Fruit fly (Drosophila melanogaster) whole organism, embryonic: Measurements from ENCODE around the gene mRpS11.
A peak's percentile ranks its signal among the peaks of the same experiment; 100 is the strongest.

Source experiments
- CG12219 ChIP-seq: fragments of 200-800 bp; sonication (Bioruptor generic); optimal IDR thresholded peaks from 3 replicates; lab custom pipeline; 2018; ENCODE audit warnings: missing biosample characterization, mild to moderate bottlenecking, missing genetic modification characterization
- CG1602 ChIP-seq: fragments of 200-800 bp; sonication (Bioruptor generic); optimal IDR thresholded peaks from 3 replicates; lab custom pipeline; 2016; ENCODE audit warnings: missing biosample characterization, missing genetic modification characterization
- CG16813 ChIP-seq: fragments of 200-800 bp; sonication (Bioruptor generic); IDR thresholded peaks from 3 replicates; pipeline ENCODE4 v1.3.6; 2022; ENCODE audit warnings: missing biosample characterization, missing genetic modification characterization; ENCODE audit not compliant: partially characterized antibody
- CG1792 ChIP-seq: fragments of 200-800 bp; sonication (Bioruptor generic); optimal IDR thresholded peaks from 2 replicates; lab custom pipeline; 2016; ENCODE audit warnings: missing biosample characterization, missing genetic modification characterization
- CG31388 ChIP-seq: fragments of 200-800 bp; sonication (Bioruptor generic); optimal IDR thresholded peaks from 2 replicates; lab custom pipeline; 2016; ENCODE audit warnings: missing biosample characterization, missing genetic modification characterization
- CG32767 ChIP-seq: fragments of 200-800 bp; sonication (Bioruptor generic); IDR thresholded peaks from 2 replicates; pipeline ENCODE4 v1.3.6; 2022; ENCODE audit warnings: missing biosample characterization, missing genetic modification characterization
- CG3838 ChIP-seq: fragments of 200-800 bp; sonication (Bioruptor generic); optimal IDR thresholded peaks from 3 replicates; lab custom pipeline; 2016; ENCODE audit warnings: missing biosample characterization, missing genetic modification characterization
- CG4282 ChIP-seq: fragments of 200-800 bp; sonication (Bioruptor generic); optimal IDR thresholded peaks from 2 replicates; lab custom pipeline; 2016; ENCODE audit warnings: missing biosample characterization, missing genetic modification characterization
- CG6254 ChIP-seq: fragments of 200-800 bp; sonication (Bioruptor generic); optimal IDR thresholded peaks from 3 replicates; lab custom pipeline; 2017; ENCODE audit warnings: mild to moderate bottlenecking, missing biosample characterization, missing genetic modification reagents, missing genetic modification characterization
- CG8290 ChIP-seq, 3 experiments: fragments of 200-800 bp; sonication (Bioruptor generic); optimal IDR thresholded peaks; 2 replicates each; lab custom pipeline; 2016 to 2019; ENCODE audit warnings: missing biosample characterization in 3 of 3, missing genetic modification characterization in 3 of 3, mild to moderate bottlenecking in 2 of 3, moderate library complexity in 1 of 3
- CG8359 ChIP-seq: fragments of 200-800 bp; sonication (Bioruptor generic); optimal IDR thresholded peaks from 2 replicates; lab custom pipeline; 2017; ENCODE audit warnings: missing biosample characterization, mild to moderate bottlenecking, missing genetic modification characterization, borderline replicate concordance
- CG8478 ChIP-seq: fragments of >200 bp; optimal IDR thresholded peaks from 2 replicates; lab custom pipeline; 2018
- CTCF ChIP-seq: fragments of 200-800 bp; sonication (Bioruptor generic); optimal IDR thresholded peaks from 2 replicates; lab custom pipeline; 2017; ENCODE audit warnings: missing biosample characterization, mild to moderate bottlenecking, missing genetic modification characterization, moderate library complexity
- CkIIα-i1 ChIP-seq: fragments of 200-800 bp; sonication (Bioruptor generic); IDR thresholded peaks from 2 replicates; pipeline ENCODE4 v1.3.6; 2022; ENCODE audit warnings: missing biosample characterization, missing genetic modification characterization
- Drgx ChIP-seq: fragments of 200-800 bp; sonication (Bioruptor generic); IDR thresholded peaks from 2 replicates; pipeline ENCODE4 v1.3.6; 2022; ENCODE audit warnings: missing biosample characterization, missing genetic modification characterization
- Elba2 ChIP-seq: fragments of 200-800 bp; sonication (Bioruptor generic); optimal IDR thresholded peaks from 3 replicates; lab custom pipeline; 2016; ENCODE audit warnings: missing biosample characterization, missing genetic modification characterization
- GATAe ChIP-seq: fragments of 200-800 bp; sonication (Bioruptor generic); conservative IDR thresholded peaks from 2 replicates; pipeline ENCODE4 v1.3.6; 2022; ENCODE audit warnings: missing biosample characterization, missing genetic modification characterization
- Hmr ChIP-seq: fragments of 200-800 bp; sonication (Bioruptor generic); optimal IDR thresholded peaks from 3 replicates; lab custom pipeline; 2017; ENCODE audit warnings: mild to moderate bottlenecking, missing biosample characterization, missing genetic modification reagents, missing genetic modification characterization
- Kr ChIP-seq: fragments of 200-800 bp; sonication (Bioruptor generic); optimal IDR thresholded peaks from 2 replicates; lab custom pipeline; 2017; ENCODE audit warnings: missing biosample characterization, mild to moderate bottlenecking, missing genetic modification characterization
- Med ChIP-seq: fragments of 200-800 bp; sonication (Bioruptor generic); peaks from one replicate; lab custom pipeline; 2016; ENCODE audit warnings: missing biosample characterization, missing genetic modification characterization, mild to moderate bottlenecking, inconsistent platforms, moderate library complexity
- Meics ChIP-seq: fragments of 200-800 bp; sonication (Bioruptor generic); optimal IDR thresholded peaks from 2 replicates; lab custom pipeline; 2017; ENCODE audit warnings: missing biosample characterization, mild to moderate bottlenecking, missing genetic modification characterization
- Mes4 ChIP-seq: fragments of 200-800 bp; sonication (Bioruptor generic); optimal IDR thresholded peaks from 2 replicates; lab custom pipeline; 2016; ENCODE audit warnings: missing biosample characterization, missing genetic modification characterization
- Oli ChIP-seq: fragments of 200-800 bp; sonication (Bioruptor generic); optimal IDR thresholded peaks from 2 replicates; lab custom pipeline; 2018; ENCODE audit warnings: missing biosample characterization, mild to moderate bottlenecking, missing genetic modification characterization, moderate library complexity
- Pdp1 ChIP-seq, 2 experiments: fragments of 200-800 bp; sonication (Bioruptor generic); optimal IDR thresholded peaks; 3 replicates each; lab custom pipeline; 2016; ENCODE audit warnings: missing biosample characterization in 2 of 2, missing genetic modification characterization in 2 of 2, mild to moderate bottlenecking in 1 of 2, moderate library complexity in 1 of 2
- Stat92E ChIP-seq, 3 experiments: fragments of >200 bp in 2 of 3; fragments of 200-800 bp in 1 of 3; sonication (Bioruptor generic) in 1 of 3; optimal IDR thresholded peaks; 2 replicates each; lab custom pipeline; 2017 to 2019; ENCODE audit warnings: missing biosample characterization in 3 of 3, missing genetic modification characterization in 3 of 3, mild to moderate bottlenecking in 1 of 3, moderate library complexity in 1 of 3
- Tbp ChIP-seq: fragments of >200 bp; optimal IDR thresholded peaks from 2 replicates; lab custom pipeline; 2018; ENCODE audit warnings: missing biosample characterization, missing genetic modification characterization
- ara ChIP-seq: fragments of 200-800 bp; sonication (Bioruptor generic); IDR thresholded peaks from 2 replicates; pipeline ENCODE4 v1.3.6; 2022; ENCODE audit warnings: missing biosample characterization, missing genetic modification characterization
- chinmo ChIP-seq: fragments of 200-800 bp; sonication (Bioruptor generic); IDR thresholded peaks from 4 replicates; pipeline ENCODE4 v1.3.6; 2022; ENCODE audit warnings: missing biosample characterization, missing genetic modification characterization; ENCODE audit not compliant: partially characterized antibody
- corto ChIP-seq: fragments of 200-800 bp; sonication (Bioruptor generic); optimal IDR thresholded peaks from 2 replicates; lab custom pipeline; 2016; ENCODE audit warnings: missing biosample characterization, mild to moderate bottlenecking, missing genetic modification characterization, moderate library complexity
- crol ChIP-seq: fragments of 200-800 bp; sonication (Bioruptor generic); IDR thresholded peaks from 2 replicates; pipeline ENCODE4 v1.3.6; 2022; ENCODE audit warnings: missing biosample characterization, missing genetic modification characterization
- cwo ChIP-seq: fragments of 200-800 bp; sonication (Bioruptor generic); optimal IDR thresholded peaks from 3 replicates; lab custom pipeline; 2017; ENCODE audit warnings: missing biosample characterization, missing genetic modification characterization, mild to moderate bottlenecking, moderate library complexity, missing genetic modification reagents
- exex ChIP-seq: fragments of 200-800 bp; sonication (Bioruptor generic); optimal IDR thresholded peaks from 4 replicates; lab custom pipeline; 2018; ENCODE audit warnings: missing biosample characterization, mild to moderate bottlenecking, missing genetic modification characterization, moderate library complexity
- fd102C ChIP-seq: fragments of 200-800 bp; sonication (Bioruptor generic); optimal IDR thresholded peaks from 2 replicates; lab custom pipeline; 2018; ENCODE audit warnings: missing biosample characterization, mild to moderate bottlenecking, missing genetic modification characterization, moderate library complexity
- grn ChIP-seq: fragments of 200-800 bp; sonication (Bioruptor generic); optimal IDR thresholded peaks from 3 replicates; lab custom pipeline; 2017; ENCODE audit warnings: missing biosample characterization, missing genetic modification characterization
- ken ChIP-seq: fragments of 200-800 bp; sonication (Bioruptor generic); IDR thresholded peaks from 3 replicates; pipeline ENCODE4 v1.3.6; 2022; ENCODE audit warnings: missing biosample characterization, missing genetic modification characterization
- kni ChIP-seq: fragments of 200-800 bp; sonication (Bioruptor generic); optimal IDR thresholded peaks from 3 replicates; lab custom pipeline; 2017; ENCODE audit warnings: mild to moderate bottlenecking, missing biosample characterization, missing genetic modification reagents, missing genetic modification characterization
- maf-S ChIP-seq: fragments of 200-800 bp; sonication (Bioruptor generic); optimal IDR thresholded peaks from 2 replicates; lab custom pipeline; 2016; ENCODE audit warnings: missing biosample characterization, missing genetic modification characterization
- mirr ChIP-seq: fragments of 200-800 bp; sonication (Bioruptor generic); optimal IDR thresholded peaks from 3 replicates; lab custom pipeline; 2018; ENCODE audit warnings: missing biosample characterization, mild to moderate bottlenecking, missing genetic modification characterization
- pho ChIP-seq: fragments of 200-800 bp; sonication (Bioruptor generic); optimal IDR thresholded peaks from 2 replicates; lab custom pipeline; 2016; ENCODE audit warnings: missing biosample characterization, missing genetic modification characterization
- pnt ChIP-seq: fragments of 200-800 bp; sonication (Bioruptor generic); optimal IDR thresholded peaks from 3 replicates; lab custom pipeline; 2016; ENCODE audit warnings: missing biosample characterization, missing genetic modification characterization
- rib ChIP-seq: fragments of 200-800 bp; sonication (Bioruptor generic); IDR thresholded peaks from 2 replicates; pipeline ENCODE4 v1.3.6; 2022; ENCODE audit warnings: missing biosample characterization, missing genetic modification characterization
- row ChIP-seq: fragments of 200-800 bp; sonication (Bioruptor generic); IDR thresholded peaks from 3 replicates; pipeline ENCODE4 v1.3.6; 2022; ENCODE audit warnings: missing biosample characterization, missing genetic modification characterization
- sd ChIP-seq: fragments of 200-800 bp; sonication (Bioruptor generic); optimal IDR thresholded peaks from 3 replicates; lab custom pipeline; 2018; ENCODE audit warnings: missing biosample characterization, mild to moderate bottlenecking, missing genetic modification characterization, moderate library complexity
- sens ChIP-seq: fragments of 200-800 bp; sonication (Bioruptor generic); peaks from one replicate; lab custom pipeline; 2016; ENCODE audit warnings: missing biosample characterization, missing genetic modification characterization
- sqz ChIP-seq: fragments of 200-800 bp; sonication (Bioruptor generic); optimal IDR thresholded peaks from 3 replicates; lab custom pipeline; 2018; ENCODE audit warnings: missing biosample characterization, mild to moderate bottlenecking, missing genetic modification characterization
- sug ChIP-seq: fragments of 200-800 bp; optimal IDR thresholded peaks from 2 replicates; lab custom pipeline; 2019; ENCODE audit warnings: missing biosample characterization, mild to moderate bottlenecking, missing genetic modification characterization, moderate library complexity
- trem ChIP-seq: fragments of 200-800 bp; optimal IDR thresholded peaks from 3 replicates; lab custom pipeline; 2019; ENCODE audit warnings: missing biosample characterization, mild to moderate bottlenecking, missing genetic modification characterization, moderate library complexity
- ttk ChIP-seq: fragments of 200-800 bp; sonication (Bioruptor generic); IDR thresholded peaks from 2 replicates; pipeline ENCODE4 v2.1.2; 2022; ENCODE audit warnings: missing biosample characterization, missing genetic modification characterization

The mRpS11 gene

dm6 chr3R:17060809-17061394 lies 11.6 kb upstream of the mRpS11 start:
- TF ChIP-seq exex = peak; percentile 49
- TF ChIP-seq CG8359 = no peak
- no peak for TF ChIP-seq row
- no peak for TF ChIP-seq CG12219 (GFP tag; lab: Kevin White, UChicago)
- TF ChIP-seq CG6254 (GFP tag; lab: Kevin White, UChicago) = no peak
- 0 out of 4 replicates have a peak, but pooled peaks have one; percentile 13 for TF ChIP-seq chinmo (GFP tag; lab: Robert Waterston, UW)
- TF ChIP-seq maf-S = no peak
- no peak for TF ChIP-seq Kr (GFP tag; lab: Kevin White, UChicago)
- no peak for TF ChIP-seq ara (GFP tag; lab: Robert Waterston, UW)
- no peak for TF ChIP-seq sd (tag; lab: Kevin White, UChicago)
- no peak for TF ChIP-seq pnt (GFP tag; lab: Kevin White, UChicago)
- TF ChIP-seq Mes4 (GFP tag; lab: Kevin White, UChicago) = no peak
- peak; percentile 15 for TF ChIP-seq grn (GFP tag; lab: Kevin White, UChicago)
- TF ChIP-seq Meics (GFP tag; lab: Kevin White, UChicago) = no peak
- peak in 1 of 2 experiments; percentile 58 for TF ChIP-seq Pdp1 (GFP tag; optimal IDR thresholded peaks at IDR 0.05; lab: Kevin White, UChicago)
- peak; percentile 65 for TF ChIP-seq sug (tag; lab: Kevin White, UChicago)
- peak; percentile 36 for TF ChIP-seq Med (GFP tag; lab: Kevin White, UChicago)
- peak; percentile 31 for TF ChIP-seq mirr
- no peak for TF ChIP-seq sqz (GFP tag; lab: Kevin White, UChicago)
- TF ChIP-seq trem (tag; lab: Kevin White, UChicago) = no peak
- peak; percentile 45 for TF ChIP-seq cwo (GFP tag; lab: Kevin White, UChicago)
- peak; percentile 71 for TF ChIP-seq GATAe (GFP tag; lab: Robert Waterston, UW)

DNA sequence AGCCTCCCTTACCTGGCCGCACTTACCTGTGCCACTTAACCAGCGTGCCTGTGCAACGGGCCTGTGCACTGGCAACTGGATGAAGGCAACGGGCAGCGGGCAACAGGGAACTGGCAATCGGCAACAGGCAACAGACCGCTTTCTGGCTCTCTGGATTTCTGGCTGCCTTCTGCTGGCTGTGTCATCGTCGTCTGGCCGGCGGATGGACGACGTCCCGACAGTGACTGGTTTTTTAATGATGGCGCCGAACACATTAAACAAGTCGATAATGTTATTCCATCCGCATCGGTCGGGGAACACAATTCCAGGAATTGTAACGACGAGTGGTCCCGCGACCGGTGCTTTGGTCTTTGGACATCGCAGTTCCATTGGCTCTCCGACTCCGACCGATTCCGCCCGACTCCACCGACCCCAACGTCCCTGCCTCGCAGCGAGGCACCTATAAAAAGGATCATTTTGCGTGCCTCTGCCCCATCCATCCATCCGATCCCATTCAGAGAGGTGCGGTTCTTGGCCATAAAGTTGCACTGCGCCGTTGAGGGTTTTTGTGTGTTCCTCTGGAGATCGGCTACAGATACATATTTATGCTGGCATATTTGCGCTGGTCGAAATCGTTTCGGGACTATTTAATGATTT lies 10.7 kb upstream of the mRpS11 start:
- peak; percentile 33; the same call in 1 of the 2 replicates for TF ChIP-seq crol
- TF ChIP-seq ken (GFP tag; lab: Robert Waterston, UW) = peak; percentile 51; the same call in 1 of the 3 replicates
- peak; percentile 64 for TF ChIP-seq corto
- 0 out of 2 replicates have a peak, but pooled peaks have one; percentile 5 for TF ChIP-seq ttk (GFP tag; lab: Robert Waterston, UW)
- 0 out of 4 replicates have a peak, but pooled peaks have one; percentile 15 for TF ChIP-seq chinmo (GFP tag; lab: Robert Waterston, UW)
- no peak for TF ChIP-seq CTCF (GFP tag; lab: Kevin White, UChicago)
- no peak for TF ChIP-seq fd102C (GFP tag; lab: Kevin White, UChicago)
- TF ChIP-seq Meics (GFP tag; lab: Kevin White, UChicago) = no peak
- no peak for TF ChIP-seq rib
- peak in 1 of 3 experiments; percentile 80 for TF ChIP-seq Stat92E (GFP tag; optimal IDR thresholded peaks at IDR 0.05; lab: Kevin White, UChicago)
- 0 out of 2 replicates have a peak, but pooled peaks have one; percentile 13 for TF ChIP-seq Drgx (GFP tag; lab: Robert Waterston, UW)
- TF ChIP-seq CkIIα-i1 (GFP tag; lab: Robert Waterston, UW) = no peak
- no peak for TF ChIP-seq row
- TF ChIP-seq pnt (GFP tag; lab: Kevin White, UChicago) = no peak
- TF ChIP-seq pho (GFP tag; lab: Kevin White, UChicago) = no peak
- no peak for TF ChIP-seq CG1602 (GFP tag; lab: Kevin White, UChicago)
- peak; percentile 14 for TF ChIP-seq CG8478 (lab: Kevin White, UChicago)
- TF ChIP-seq Tbp (GFP tag; lab: Kevin White, UChicago) = no peak
- no peak for TF ChIP-seq CG3838
- no peak for TF ChIP-seq CG31388 (GFP tag; lab: Kevin White, UChicago)
- no peak for TF ChIP-seq CG16813 (GFP tag; lab: Robert Waterston, UW)
- TF ChIP-seq kni (GFP tag; lab: Kevin White, UChicago) = peak; percentile 53
- no peak for TF ChIP-seq Oli (tag; lab: Kevin White, UChicago)
- TF ChIP-seq CG32767 = no peak
- peak; percentile 38 for TF ChIP-seq sens
- no peak for TF ChIP-seq CG8290 (GFP tag; optimal IDR thresholded peaks at IDR 0.05; lab: Kevin White, UChicago)
- no peak for TF ChIP-seq CG8290 (tag; optimal IDR thresholded peaks at IDR 0.05; lab: Kevin White, UChicago)
- TF ChIP-seq CG4282 (GFP tag; lab: Kevin White, UChicago) = no peak
- TF ChIP-seq CG1792 (GFP tag; lab: Kevin White, UChicago) = no peak
- TF ChIP-seq Hmr (GFP tag; lab: Kevin White, UChicago) = no peak
- no peak for TF ChIP-seq Elba2 (GFP tag; lab: Kevin White, UChicago)
